Fruit fly (Drosophila melanogaster) whole organism, adult: ENCODE measurements around the gene Doc1.

Experiments
- CG1620 ChIP-seq: fragments of 200-800 bp; sonication (Bioruptor generic); optimal IDR thresholded peaks from 2 replicates; lab custom pipeline; 2016; ENCODE audit warnings: missing biosample characterization, missing genetic modification characterization
- CG33017 ChIP-seq: fragments of 200-800 bp; sonication (Bioruptor generic); optimal IDR thresholded peaks from 2 replicates; lab custom pipeline; 2018; ENCODE audit warnings: missing biosample characterization, mild to moderate bottlenecking, missing genetic modification characterization, moderate library complexity
- CG7045 ChIP-seq: fragments of 200-800 bp; sonication (Bioruptor generic); optimal IDR thresholded peaks from 2 replicates; lab custom pipeline; 2017; ENCODE audit warnings: missing biosample characterization, mild to moderate bottlenecking, missing genetic modification characterization
- CG7101 ChIP-seq: fragments of 200-800 bp; sonication (Bioruptor generic); optimal IDR thresholded peaks from 2 replicates; lab custom pipeline; 2018; ENCODE audit warnings: missing biosample characterization, mild to moderate bottlenecking, missing genetic modification characterization, moderate library complexity
- Clk ChIP-seq: fragments of 200-800 bp; sonication (Bioruptor generic); optimal IDR thresholded peaks from 2 replicates; lab custom pipeline; 2017; ENCODE audit warnings: missing biosample characterization, missing genetic modification characterization
- Hr96 ChIP-seq: fragments of 200-800 bp; sonication (Bioruptor generic); optimal IDR thresholded peaks from 2 replicates; lab custom pipeline; 2016; ENCODE audit warnings: missing biosample characterization, missing genetic modification characterization
- cic ChIP-seq: fragments of 200-800 bp; sonication (Bioruptor generic); optimal IDR thresholded peaks from 2 replicates; lab custom pipeline; 2017; ENCODE audit warnings: missing biosample characterization, mild to moderate bottlenecking, missing genetic modification characterization, moderate library complexity
- ovo ChIP-seq: fragments of 200-800 bp; sonication (Bioruptor generic); optimal IDR thresholded peaks from 2 replicates; lab custom pipeline; 2016; ENCODE audit warnings: missing biosample characterization, missing genetic modification characterization

DNA sequence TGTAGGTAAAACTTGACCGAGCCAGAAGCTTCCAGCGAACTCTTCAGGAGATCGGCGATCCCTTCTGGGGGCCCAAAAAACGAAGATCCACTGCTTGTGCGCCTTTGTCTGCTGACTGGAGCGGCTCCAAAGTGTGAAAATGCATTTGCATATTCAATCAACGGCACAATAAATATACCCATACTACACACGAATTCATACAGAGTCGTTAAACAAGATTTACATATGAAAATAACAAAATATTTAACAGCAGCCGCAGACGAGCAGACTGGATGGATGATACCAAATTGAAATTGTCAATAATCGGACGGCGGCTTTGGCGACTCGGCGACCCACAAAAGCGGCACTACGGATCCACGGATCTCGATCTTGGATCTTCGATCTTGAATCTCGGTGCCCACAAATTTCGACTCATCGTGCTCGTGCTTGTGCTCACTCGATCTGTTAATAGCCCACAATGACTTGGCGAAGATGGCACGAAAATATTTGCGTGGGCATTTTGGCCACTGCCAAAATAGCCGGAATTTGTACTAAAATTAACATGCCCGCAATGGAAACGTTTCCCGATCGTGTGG lies 14.0 kb upstream of the Doc1 start:
- TF ChIP-seq Hr96 (GFP tag; lab: Kevin White, UChicago) = no peak
- no peak for TF ChIP-seq Clk (GFP tag; lab: Kevin White, UChicago)
- no peak for TF ChIP-seq cic
- TF ChIP-seq CG33017 (tag; lab: Kevin White, UChicago) = no peak
- no peak for TF ChIP-seq CG7045
- no peak for TF ChIP-seq CG1620
- TF ChIP-seq CG7101 (tag; lab: Kevin White, UChicago) = no peak
- no peak for TF ChIP-seq ovo (GFP tag; lab: Kevin White, UChicago)
